Worm (Caenorhabditis elegans): ENCODE data around the gene nspb-7.

ce11 chrII:14605479-14605878 is 27.4 kb downstream of the nspb-7 start, which contains the start of gene F19H8.2:
- no peak for TF ChIP-seq unc-39 (tag; optimal IDR thresholded peaks at IDR 0.05)
- TF ChIP-seq aly-2 (tag; optimal IDR thresholded peaks at IDR 0.05), result no peak

Data from whole organism, L2 larva.